Fruit fly (Drosophila melanogaster): ENCODE data around the gene Cdlc2.

Gene Cdlc2

DNA sequence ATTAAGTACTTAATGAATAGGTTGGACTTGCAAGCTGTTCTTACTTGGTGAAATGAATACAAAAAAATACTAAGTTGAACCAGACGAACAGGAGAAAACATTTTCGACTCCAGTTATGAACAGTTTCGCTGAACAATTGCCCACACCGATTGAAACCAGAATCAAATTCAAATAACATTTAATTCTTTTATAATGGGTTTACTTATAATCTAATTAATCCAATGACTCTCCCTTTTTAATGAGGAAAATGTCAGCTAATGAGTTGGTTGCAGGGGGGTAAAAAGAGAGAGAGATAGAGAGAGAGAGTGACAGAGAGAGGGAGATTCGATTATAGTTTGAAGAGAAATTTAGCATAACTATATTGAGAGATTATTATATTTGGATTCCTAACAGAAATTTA, 2.2 kb upstream of the Cdlc2 start, which contains the start of gene CG33923:
Gene CG33923, minus strand, starts transcription at position 101 of the 400 bp plus-strand sequence.
- no peak for TF ChIP-seq gl (tag; optimal IDR thresholded peaks at IDR 0.05)

DNA sequence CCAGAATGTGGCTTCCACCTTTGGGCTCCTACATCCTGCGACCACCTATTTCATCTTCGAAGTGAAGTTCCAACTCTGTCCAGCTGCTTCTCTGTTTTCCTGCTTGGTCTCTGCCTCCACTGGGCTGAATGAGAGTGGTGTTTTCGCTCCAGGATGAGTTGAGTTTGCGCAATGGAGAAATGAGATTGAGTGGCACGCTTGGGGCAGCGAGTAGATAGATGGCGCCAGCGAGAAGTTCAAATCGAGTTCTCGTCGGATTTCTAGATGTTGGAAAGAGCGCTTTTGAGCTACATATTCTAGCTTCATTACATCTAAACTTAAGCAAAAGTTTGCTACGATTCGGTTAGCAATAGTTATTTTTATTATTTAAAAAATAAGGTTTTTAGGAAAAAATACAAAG, 1.8 kb downstream of the Cdlc2 start:
- TF ChIP-seq CG32121 (GFP tag; IDR thresholded peaks at IDR 0.05) (no peak), CG9948 (tag; optimal IDR thresholded peaks at IDR 0.05) (no peak), CG10348 (GFP tag; IDR thresholded peaks at IDR 0.05) (no peak), rn (GFP tag; IDR thresholded peaks at IDR 0.05) (no peak), CG8301 (tag; optimal IDR thresholded peaks at IDR 0.05) (no peak), Snoo (tag; optimal IDR thresholded peaks at IDR 0.05) (no peak), EcR (GFP tag; optimal IDR thresholded peaks at IDR 0.05) (no peak)

DNA sequence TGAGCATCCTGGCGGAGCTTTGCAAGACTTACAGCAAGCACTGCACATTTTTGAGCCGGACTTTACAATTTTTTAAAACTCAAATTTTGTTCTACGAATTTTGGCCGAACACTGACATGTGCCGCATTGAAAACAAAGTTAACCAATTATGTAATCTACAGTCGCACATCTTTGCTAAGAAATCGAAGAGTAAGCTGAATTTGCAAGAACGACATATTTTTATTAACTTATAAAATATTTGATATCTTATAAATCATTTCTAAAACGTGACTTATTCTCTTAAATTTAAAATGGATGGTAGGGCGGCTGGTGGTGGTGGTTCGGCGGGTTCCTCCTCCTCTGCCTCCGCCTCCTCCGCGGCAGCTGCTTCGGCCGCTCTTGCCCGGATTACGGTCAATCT, 8.6 kb downstream of the Cdlc2 start, which contains the start of gene CG5556:
Gene CG5556, minus strand, starts transcription at position 101 of the 400 bp plus-strand sequence.
- no peak for TF ChIP-seq CG17806 (tag; optimal IDR thresholded peaks at IDR 0.05)
- TF ChIP-seq CG14655 (GFP tag; optimal IDR thresholded peaks at IDR 0.05), result no peak
- TF ChIP-seq fd96Ca (GFP tag; IDR thresholded peaks at IDR 0.05), result no peak
- TF ChIP-seq gl (tag; optimal IDR thresholded peaks at IDR 0.05), result no peak
- TF ChIP-seq D1 (tag; optimal IDR thresholded peaks at IDR 0.05), result no peak
- no peak for TF ChIP-seq CG12605 (GFP tag; IDR thresholded peaks at IDR 0.05)
- no peak for TF ChIP-seq CG8301 (tag; optimal IDR thresholded peaks at IDR 0.05)
- no peak for TF ChIP-seq rn (GFP tag; IDR thresholded peaks at IDR 0.05)
- no peak for TF ChIP-seq CG4496 (GFP tag; IDR thresholded peaks at IDR 0.05)
- TF ChIP-seq CG13204 (GFP tag; optimal IDR thresholded peaks at IDR 0.05), result no peak
- TF ChIP-seq EcR (GFP tag; optimal IDR thresholded peaks at IDR 0.05), result no peak
- TF ChIP-seq Pif1B (GFP tag; optimal IDR thresholded peaks at IDR 0.05), result no peak
- no peak for TF ChIP-seq CG32121 (GFP tag; IDR thresholded peaks at IDR 0.05)
- no peak for TF ChIP-seq CG34367 (tag; optimal IDR thresholded peaks at IDR 0.05)
- TF ChIP-seq CG10348 (GFP tag; IDR thresholded peaks at IDR 0.05), result no peak
- no peak for TF ChIP-seq Pif1A (GFP tag; optimal IDR thresholded peaks at IDR 0.05)
- TF ChIP-seq CG9948 (tag; optimal IDR thresholded peaks at IDR 0.05), result no peak
- no peak for TF ChIP-seq Snoo (tag; optimal IDR thresholded peaks at IDR 0.05)

DNA sequence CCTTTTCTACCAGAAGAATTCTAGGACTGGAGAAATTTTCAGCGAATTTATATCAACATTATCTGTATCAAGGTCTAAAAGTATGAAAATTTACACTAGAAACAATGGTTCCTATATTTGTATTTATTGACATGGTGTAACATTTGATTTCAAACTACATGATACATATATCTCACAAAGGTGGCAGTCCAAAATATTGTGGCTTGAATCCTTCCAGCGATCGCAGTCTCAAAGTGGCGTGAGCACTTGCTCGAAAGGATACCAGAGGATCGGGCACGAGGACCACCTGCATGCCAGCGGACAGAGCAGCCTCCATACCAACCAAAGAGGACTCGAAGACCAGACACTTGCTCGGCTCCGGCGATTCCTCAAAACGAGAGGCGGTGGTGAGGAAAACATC, 9.8 kb downstream of the Cdlc2 start, which contains the start of gene CG5561:
Gene CG5561, minus strand, starts transcription at position 101 of the 400 bp plus-strand sequence.
- TF ChIP-seq fd96Ca (GFP tag; IDR thresholded peaks at IDR 0.05), result no peak
- no peak for TF ChIP-seq CG8159 (tag; optimal IDR thresholded peaks at IDR 0.05)
- TF ChIP-seq D1 (tag; optimal IDR thresholded peaks at IDR 0.05), result no peak
- no peak for TF ChIP-seq CG12605 (GFP tag; IDR thresholded peaks at IDR 0.05)
- no peak for TF ChIP-seq gl (tag; optimal IDR thresholded peaks at IDR 0.05)
- no peak for TF ChIP-seq Pif1B (GFP tag; optimal IDR thresholded peaks at IDR 0.05)
- no peak for TF ChIP-seq CG13204 (GFP tag; optimal IDR thresholded peaks at IDR 0.05)
- no peak for TF ChIP-seq EcR (GFP tag; optimal IDR thresholded peaks at IDR 0.05)
- no peak for TF ChIP-seq Pif1A (GFP tag; optimal IDR thresholded peaks at IDR 0.05)
- no peak for TF ChIP-seq CG4496 (GFP tag; IDR thresholded peaks at IDR 0.05)
- TF ChIP-seq CG17806 (tag; optimal IDR thresholded peaks at IDR 0.05), result no peak
- no peak for TF ChIP-seq Snoo (tag; optimal IDR thresholded peaks at IDR 0.05)
- no peak for TF ChIP-seq CG9948 (tag; optimal IDR thresholded peaks at IDR 0.05)
- TF ChIP-seq rn (GFP tag; IDR thresholded peaks at IDR 0.05), result no peak
- TF ChIP-seq CG15710 (tag; optimal IDR thresholded peaks at IDR 0.05), result no peak
- no peak for TF ChIP-seq CG8301 (tag; optimal IDR thresholded peaks at IDR 0.05)
- no peak for TF ChIP-seq Ets98B (GFP tag; IDR thresholded peaks at IDR 0.05)
- no peak for TF ChIP-seq CG14655 (GFP tag; optimal IDR thresholded peaks at IDR 0.05)
- TF ChIP-seq CG34367 (tag; optimal IDR thresholded peaks at IDR 0.05), result no peak

DNA sequence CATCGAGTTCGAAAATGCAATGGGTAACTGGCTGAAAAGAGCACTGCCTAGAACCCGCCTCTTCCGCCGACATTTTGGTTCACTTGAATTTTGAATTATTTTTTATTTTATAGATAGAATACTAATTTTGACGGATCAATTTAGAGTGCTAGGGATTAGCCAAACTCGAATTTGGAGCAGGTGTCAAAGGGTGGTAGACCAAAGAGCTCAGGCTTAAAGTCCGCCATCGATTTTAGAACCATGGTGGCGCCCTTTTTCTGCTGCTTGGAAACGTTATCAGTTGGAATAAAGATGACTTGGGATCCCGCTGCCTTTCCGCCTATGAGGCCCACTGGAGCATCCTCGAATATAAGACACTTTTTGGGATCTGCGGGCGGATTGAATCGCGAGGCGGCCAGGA, 10.6 kb downstream of the Cdlc2 start, which contains the start of gene CG31924:
Gene CG31924, minus strand, starts transcription at position 101 of the 400 bp plus-strand sequence.
- TF ChIP-seq CG34367 (tag; optimal IDR thresholded peaks at IDR 0.05) (no peak), CG12605 (GFP tag; IDR thresholded peaks at IDR 0.05) (no peak), CG13204 (GFP tag; optimal IDR thresholded peaks at IDR 0.05) (no peak), D1 (tag; optimal IDR thresholded peaks at IDR 0.05) (no peak), Pif1B (GFP tag; optimal IDR thresholded peaks at IDR 0.05) (no peak), CG4496 (GFP tag; IDR thresholded peaks at IDR 0.05) (no peak)

DNA sequence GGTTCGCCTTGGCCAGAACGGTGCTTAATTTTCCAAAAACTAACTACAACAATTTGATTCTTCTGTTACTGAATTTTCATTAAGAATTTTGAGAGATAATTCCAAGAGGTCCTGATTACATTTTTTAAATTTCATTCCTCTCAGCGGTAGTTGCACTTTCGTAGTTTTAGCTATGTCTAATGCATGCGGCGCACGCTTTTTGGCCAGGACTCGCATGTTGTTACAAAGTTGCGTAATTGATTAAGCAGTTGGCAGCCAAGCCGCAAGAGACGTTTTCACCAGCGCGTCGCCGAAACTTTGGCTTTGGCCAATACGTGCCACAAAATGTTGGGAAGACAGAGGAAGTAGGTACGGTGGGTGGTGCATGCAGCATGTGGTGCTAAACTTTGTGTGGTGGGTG, 11.6 kb downstream of the Cdlc2 start, which contains the start of gene CG5565:
Gene CG5565, minus strand, starts transcription at position 101 of the 400 bp plus-strand sequence.
- no peak for TF ChIP-seq Snoo (tag; optimal IDR thresholded peaks at IDR 0.05)
- no peak for TF ChIP-seq CG8159 (tag; optimal IDR thresholded peaks at IDR 0.05)
- no peak for TF ChIP-seq gl (tag; optimal IDR thresholded peaks at IDR 0.05)
- TF ChIP-seq CG34367 (tag; optimal IDR thresholded peaks at IDR 0.05), result no peak
- no peak for TF ChIP-seq CG10348 (GFP tag; IDR thresholded peaks at IDR 0.05)
- TF ChIP-seq CG17806 (tag; optimal IDR thresholded peaks at IDR 0.05), result no peak
- no peak for TF ChIP-seq CG8301 (tag; optimal IDR thresholded peaks at IDR 0.05)
- TF ChIP-seq Pif1B (GFP tag; optimal IDR thresholded peaks at IDR 0.05), result no peak
- no peak for TF ChIP-seq CG9948 (tag; optimal IDR thresholded peaks at IDR 0.05)
- no peak for TF ChIP-seq CG32121 (GFP tag; IDR thresholded peaks at IDR 0.05)
- TF ChIP-seq fd96Ca (GFP tag; IDR thresholded peaks at IDR 0.05), result no peak
- no peak for TF ChIP-seq CG14655 (GFP tag; optimal IDR thresholded peaks at IDR 0.05)
- TF ChIP-seq EcR (GFP tag; optimal IDR thresholded peaks at IDR 0.05), result no peak
- no peak for TF ChIP-seq Pif1A (GFP tag; optimal IDR thresholded peaks at IDR 0.05)
- TF ChIP-seq CG15710 (tag; optimal IDR thresholded peaks at IDR 0.05), result no peak
- no peak for TF ChIP-seq CG4496 (GFP tag; IDR thresholded peaks at IDR 0.05)
- no peak for TF ChIP-seq rn (GFP tag; IDR thresholded peaks at IDR 0.05)

DNA sequence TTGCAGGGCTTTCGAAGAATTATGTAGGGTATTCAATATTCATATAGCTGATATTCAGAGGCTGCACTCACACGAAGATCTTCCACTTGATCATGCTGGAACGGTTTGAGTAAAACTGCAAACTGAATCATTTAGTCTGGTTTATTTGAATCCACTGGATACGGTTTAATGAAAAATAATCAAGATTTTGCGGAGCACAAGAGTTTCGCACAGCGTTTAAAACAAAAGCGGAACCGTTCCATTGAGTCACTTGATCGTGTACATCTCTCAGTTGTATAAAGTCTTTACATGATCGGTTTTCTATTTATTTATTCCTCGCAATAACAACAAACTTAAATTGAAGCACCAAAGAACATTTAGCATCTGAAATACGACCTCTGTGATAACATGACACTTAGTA, 15.5 kb downstream of the Cdlc2 start, which contains the start of gene CG31659:
Gene CG31659, minus strand, starts transcription at position 101 of the 400 bp plus-strand sequence.
- TF ChIP-seq CG15710 (tag; optimal IDR thresholded peaks at IDR 0.05) (no peak), CG9948 (tag; optimal IDR thresholded peaks at IDR 0.05) (no peak), gl (tag; optimal IDR thresholded peaks at IDR 0.05) (no peak), CG8159 (tag; optimal IDR thresholded peaks at IDR 0.05) (no peak), CG12605 (GFP tag; IDR thresholded peaks at IDR 0.05) (no peak), Pif1A (GFP tag; optimal IDR thresholded peaks at IDR 0.05) (no peak), CG8301 (tag; optimal IDR thresholded peaks at IDR 0.05) (no peak), Pif1B (GFP tag; optimal IDR thresholded peaks at IDR 0.05) (no peak), rn (GFP tag; IDR thresholded peaks at IDR 0.05) (no peak), fd96Ca (GFP tag; IDR thresholded peaks at IDR 0.05) (no peak), EcR (GFP tag; optimal IDR thresholded peaks at IDR 0.05) (no peak)

Data from whole organism, pupa.